Worm (Caenorhabditis elegans) whole organism, L1 larva: ENCODE measurements around the gene W02C12.2.
A peak's percentile ranks its signal among the peaks of the same experiment; 100 is the strongest.

Experiments used
- aha-1 ChIP-seq: fragments of 150-350 bp; optimal IDR thresholded peaks from 2 replicates; lab custom pipeline; 2014; ENCODE audit warnings: missing biosample characterization, missing genetic modification characterization
- blmp-1 ChIP-seq: fragments of 150-350 bp; optimal IDR thresholded peaks from 2 replicates; lab custom pipeline; 2014; ENCODE audit warnings: missing biosample characterization, missing genetic modification characterization
- ceh-63 ChIP-seq: fragments of 200-800 bp; sonication (Bioruptor generic); optimal IDR thresholded peaks from 2 replicates; lab custom pipeline; 2018; ENCODE audit warnings: mild to moderate bottlenecking, missing genetic modification characterization, missing compliant biosample characterization
- ceh-8 ChIP-seq: fragments of 200-800 bp; sonication (Bioruptor generic); optimal IDR thresholded peaks from 2 replicates; lab custom pipeline; 2018; ENCODE audit warnings: mild to moderate bottlenecking, missing genetic modification characterization, moderate library complexity, missing compliant biosample characterization
- ceh-82 ChIP-seq, 3 experiments: fragments of 150-350 bp in 1 of 3; sonication (generic microtip) in 2 of 3; optimal IDR thresholded peaks; 2 replicates each; lab custom pipeline; 2014 to 2017; ENCODE audit warnings: missing biosample characterization in 3 of 3, missing genetic modification characterization in 3 of 3
- dpl-1 ChIP-seq, 3 experiments: fragments of 150-350 bp in 2 of 3; sonication (generic microtip) in 1 of 3; optimal IDR thresholded peaks; 2 replicates each; lab custom pipeline; 2014 to 2017; ENCODE audit warnings: missing biosample characterization in 3 of 3, missing genetic modification characterization in 3 of 3, missing genetic modification reagents in 3 of 3
- efl-1 ChIP-seq, 4 experiments: fragments of 150-350 bp; optimal IDR thresholded peaks in 3 of 4; peaks in 1 of 4; 1 replicate in 1 of 4; 2 replicates in 3 of 4; lab custom pipeline; 2014; ENCODE audit warnings: missing biosample characterization in 2 of 4, missing genetic modification characterization in 2 of 4, missing genetic modification reagents in 2 of 4
- elt-2 ChIP-seq: sonication (generic microtip); optimal IDR thresholded peaks from 2 replicates; lab custom pipeline; 2016; ENCODE audit warnings: missing genetic modification characterization, mild to moderate bottlenecking, inconsistent platforms, missing compliant biosample characterization, missing genetic modification reagents
- elt-3 ChIP-seq, 6 experiments: fragments of 150-350 bp in 1 of 6; sonication (generic microtip); optimal IDR thresholded peaks; 2 replicates each; lab custom pipeline; 2017 to 2018; ENCODE audit warnings: missing biosample characterization in 6 of 6, missing genetic modification characterization in 6 of 6, inconsistent platforms in 1 of 6
- ets-5 ChIP-seq: fragments of 200-800 bp; sonication (Bioruptor generic); IDR thresholded peaks from 2 replicates; pipeline ENCODE4 v1.3.6; 2022; ENCODE audit warnings: missing genetic modification characterization, missing compliant biosample characterization
- fkh-10 ChIP-seq: sonication (generic microtip); optimal IDR thresholded peaks from 2 replicates; lab custom pipeline; 2017; ENCODE audit warnings: missing biosample characterization, missing genetic modification reagents, missing genetic modification characterization
- fkh-8 ChIP-seq: sonication (generic microtip); optimal IDR thresholded peaks from 2 replicates; lab custom pipeline; 2016; ENCODE audit warnings: mild to moderate bottlenecking, missing genetic modification characterization, missing compliant biosample characterization
- fos-1 ChIP-seq: fragments of 150-350 bp; optimal IDR thresholded peaks from 2 replicates; lab custom pipeline; 2014; ENCODE audit warnings: missing biosample characterization, missing genetic modification characterization
- grh-1 ChIP-seq: fragments of 200-800 bp; sonication (Bioruptor generic); IDR thresholded peaks from 2 replicates; pipeline ENCODE4 v1.3.6; 2022; ENCODE audit warnings: missing genetic modification reagents, missing genetic modification characterization, missing compliant biosample characterization
- hlh-17 ChIP-seq: fragments of 200-800 bp; sonication (Bioruptor generic); optimal IDR thresholded peaks from 2 replicates; lab custom pipeline; 2018; ENCODE audit warnings: missing genetic modification characterization, mild to moderate bottlenecking, missing compliant biosample characterization, moderate library complexity, borderline replicate concordance
- irx-1 ChIP-seq: sonication (generic microtip); optimal IDR thresholded peaks from 2 replicates; lab custom pipeline; 2016; ENCODE audit warnings: missing genetic modification characterization, missing compliant biosample characterization
- jun-1 ChIP-seq: fragments of 150-350 bp; optimal IDR thresholded peaks from 2 replicates; lab custom pipeline; 2014; ENCODE audit warnings: missing biosample characterization, missing genetic modification reagents, missing genetic modification characterization
- lin-14 ChIP-seq: fragments of 200-800 bp; sonication (Bioruptor generic); optimal IDR thresholded peaks from 2 replicates; lab custom pipeline; 2018; ENCODE audit warnings: mild to moderate bottlenecking, missing genetic modification characterization, moderate library complexity, missing compliant biosample characterization
- lin-35 ChIP-seq, 2 experiments: fragments of 150-350 bp; optimal IDR thresholded peaks; 2 replicates each; lab custom pipeline; 2014; ENCODE audit warnings: missing biosample characterization in 2 of 2, missing genetic modification characterization in 2 of 2, missing genetic modification reagents in 2 of 2
- lsy-2 ChIP-seq, 2 experiments: fragments of 150-350 bp; optimal IDR thresholded peaks; 2 replicates each; lab custom pipeline; 2014; ENCODE audit warnings: missing biosample characterization in 2 of 2, missing genetic modification characterization in 2 of 2
- mdl-1 ChIP-seq, 2 experiments: fragments of 150-350 bp; optimal IDR thresholded peaks; 2 replicates each; lab custom pipeline; 2014 to 2017; ENCODE audit warnings: missing biosample characterization in 2 of 2, missing genetic modification characterization in 2 of 2, inconsistent platforms in 1 of 2
- mef-2 ChIP-seq: fragments of 150-350 bp; optimal IDR thresholded peaks from 2 replicates; lab custom pipeline; 2014; ENCODE audit warnings: missing biosample characterization, missing genetic modification characterization
- mep-1 ChIP-seq: fragments of 150-350 bp; optimal IDR thresholded peaks from 2 replicates; lab custom pipeline; 2014; ENCODE audit warnings: missing biosample characterization, missing genetic modification characterization
- nhr-19 ChIP-seq: fragments of 200-800 bp; sonication (Bioruptor generic); conservative IDR thresholded peaks from 2 replicates; pipeline ENCODE4 v1.3.6; 2022; ENCODE audit warnings: missing genetic modification characterization, missing compliant biosample characterization
- nhr-20 ChIP-seq: sonication (generic microtip); optimal IDR thresholded peaks from 2 replicates; lab custom pipeline; 2016; ENCODE audit warnings: mild to moderate bottlenecking, missing genetic modification characterization, missing compliant biosample characterization
- nhr-47 ChIP-seq: sonication (generic microtip); optimal IDR thresholded peaks from 2 replicates; lab custom pipeline; 2016; ENCODE audit warnings: mild to moderate bottlenecking, missing genetic modification characterization, moderate library complexity, missing compliant biosample characterization
- nhr-71 ChIP-seq: sonication (generic microtip); optimal IDR thresholded peaks from 2 replicates; lab custom pipeline; 2016; ENCODE audit warnings: mild to moderate bottlenecking, missing genetic modification characterization, moderate library complexity, missing compliant biosample characterization
- nhr-77 ChIP-seq: fragments of 150-350 bp; optimal IDR thresholded peaks from 2 replicates; lab custom pipeline; 2014; ENCODE audit warnings: missing biosample characterization, missing genetic modification characterization
- nhr-84 ChIP-seq: sonication (generic microtip); optimal IDR thresholded peaks from 2 replicates; lab custom pipeline; 2017; ENCODE audit warnings: missing biosample characterization, missing genetic modification characterization
- nhr-85 ChIP-seq: sonication (generic microtip); peaks from one replicate; lab custom pipeline; 2016; ENCODE audit warnings: missing genetic modification characterization, inconsistent platforms, missing compliant biosample characterization
- pag-3 ChIP-seq: sonication (generic microtip); optimal IDR thresholded peaks from 2 replicates; lab custom pipeline; 2017; ENCODE audit warnings: missing genetic modification characterization, mild to moderate bottlenecking, missing compliant biosample characterization, antibody characterized with exemption, borderline replicate concordance; ENCODE audit not compliant: insufficient read depth
- pax-3 ChIP-seq: fragments of 200-800 bp; sonication (Bioruptor generic); optimal IDR thresholded peaks from 2 replicates; lab custom pipeline; 2018; ENCODE audit warnings: mild to moderate bottlenecking, missing genetic modification characterization, moderate library complexity, missing compliant biosample characterization
- pqm-1 ChIP-seq: sonication (generic microtip); optimal IDR thresholded peaks from 3 replicates; lab custom pipeline; 2017; ENCODE audit warnings: missing biosample characterization, missing genetic modification characterization
- rnt-1 ChIP-seq: sonication (generic microtip); optimal IDR thresholded peaks from 2 replicates; lab custom pipeline; 2016; ENCODE audit warnings: mild to moderate bottlenecking, missing genetic modification characterization, moderate library complexity, missing compliant biosample characterization
- skn-1 ChIP-seq: fragments of 150-350 bp; optimal IDR thresholded peaks from 2 replicates; lab custom pipeline; 2014; ENCODE audit warnings: missing biosample characterization, missing genetic modification characterization
- snu-23 ChIP-seq: sonication (generic microtip); optimal IDR thresholded peaks from 2 replicates; lab custom pipeline; 2016; ENCODE audit warnings: missing genetic modification characterization, missing compliant biosample characterization
- sptf-1 ChIP-seq: fragments of 150-350 bp; optimal IDR thresholded peaks from 2 replicates; lab custom pipeline; 2014; ENCODE audit warnings: missing biosample characterization, missing genetic modification characterization
- sup-37 ChIP-seq: fragments of 200-800 bp; sonication (Bioruptor generic); optimal IDR thresholded peaks from 2 replicates; lab custom pipeline; 2018; ENCODE audit warnings: mild to moderate bottlenecking, missing genetic modification characterization, missing compliant biosample characterization
- tlp-1 ChIP-seq: fragments of 150-350 bp; optimal IDR thresholded peaks from 2 replicates; lab custom pipeline; 2014; ENCODE audit warnings: missing biosample characterization, missing genetic modification characterization
- unc-130 ChIP-seq: fragments of 150-350 bp; optimal IDR thresholded peaks from 2 replicates; lab custom pipeline; 2017; ENCODE audit warnings: missing biosample characterization, missing genetic modification characterization, inconsistent platforms
- unc-30 ChIP-seq: sonication (generic microtip); optimal IDR thresholded peaks from 2 replicates; lab custom pipeline; 2017; ENCODE audit warnings: missing biosample characterization, missing genetic modification characterization
- unc-98 ChIP-seq: fragments of 200-800 bp; sonication (Bioruptor generic); IDR thresholded peaks from 2 replicates; pipeline ENCODE4 v1.3.6; 2022; ENCODE audit warnings: missing genetic modification characterization, missing compliant biosample characterization
- vab-15 ChIP-seq: sonication (generic microtip); optimal IDR thresholded peaks from 2 replicates; lab custom pipeline; 2017; ENCODE audit warnings: missing genotype, mild to moderate bottlenecking, missing genetic modification characterization, missing compliant biosample characterization
- xbp-1 ChIP-seq: sonication (generic microtip); optimal IDR thresholded peaks from 2 replicates; lab custom pipeline; 2016; ENCODE audit warnings: missing genetic modification characterization, missing compliant biosample characterization

W02C12.2 gene

ce11 chrIV:4024159-4025004 lies 16.6 kb upstream of the W02C12.2 start (continued):
- TF ChIP-seq tlp-1 (tag; lab: Kevin White, UChicago) (no peak), unc-98 (GFP tag; lab: Robert Waterston, UW) (no peak), ceh-8 (GFP tag; lab: Kevin White, UChicago) (no peak), grh-1 (GFP tag; lab: Robert Waterston, UW) (peak; percentile 50), aha-1 (tag; lab: Kevin White, UChicago) (peak; percentile 7), nhr-77 (tag; lab: Kevin White, UChicago) (peak; percentile 79), nhr-19 (GFP tag; lab: Robert Waterston, UW) (peak; percentile 76), blmp-1 (tag; lab: Kevin White, UChicago) (peak; percentile 82), fos-1 (tag; lab: Kevin White, UChicago) (no peak), fkh-8 (peak; percentile 91), unc-130 (tag; lab: Kevin White, UChicago) (peak; percentile 78), vab-15 (tag; lab: Kevin White, UChicago) (no peak), nhr-20 (tag; lab: Kevin White, UChicago) (peak; percentile 86), hlh-17 (no peak), lin-14 (GFP tag; lab: Kevin White, UChicago) (peak; percentile 93), pag-3 (tag; lab: Kevin White, UChicago) (peak; percentile 53), nhr-84 (tag; lab: Kevin White, UChicago) (no peak), mep-1 (tag; lab: Kevin White, UChicago) (peak; percentile 50), sup-37 (GFP tag; lab: Kevin White, UChicago) (peak; percentile 50), lin-35 (GFP tag; optimal IDR thresholded peaks at IDR 0.05; lab: Kevin White, UChicago) (peak; percentile 48 to 79), ceh-82 (tag; optimal IDR thresholded peaks at IDR 0.05; lab: Kevin White, UChicago) (peak; percentile 29 to 77 (median 67)), elt-3 (tag; optimal IDR thresholded peaks at IDR 0.05; lab: Kevin White, UChicago) (peak; percentile 50 to 68 (median 55)), efl-1 (optimal IDR thresholded peaks at IDR 0.05; lab: Kevin White, UChicago) (peak; percentile 67 to 72), efl-1 (GFP tag; optimal IDR thresholded peaks at IDR 0.05 in 1 of 2; lab: Kevin White, UChicago) (peak; percentile 31 to 94), skn-1 (tag; lab: Kevin White, UChicago) (peak; percentile 83), dpl-1 (GFP tag; optimal IDR thresholded peaks at IDR 0.05; lab: Kevin White, UChicago) (peak; percentile 42 to 67 (median 60)), nhr-85 (tag; lab: Kevin White, UChicago) (peak; percentile 96), unc-30 (tag; lab: Kevin White, UChicago) (no peak), irx-1 (tag; lab: Kevin White, UChicago) (peak; percentile 31), fkh-10 (GFP tag; lab: Kevin White, UChicago) (peak; percentile 22), nhr-47 (peak; percentile 77), pqm-1 (no peak), mef-2 (tag; lab: Kevin White, UChicago) (peak; percentile 58), xbp-1 (tag; lab: Kevin White, UChicago) (peak; percentile 44), pax-3 (tag; lab: Kevin White, UChicago) (peak; percentile 65), ceh-63 (GFP tag; lab: Kevin White, UChicago) (no peak)

ce11 chrIV:4021847-4022780 lies 14.3 kb upstream of the W02C12.2 start:
- TF ChIP-seq jun-1 (tag; lab: Kevin White, UChicago) (no peak), mdl-1 (tag; optimal IDR thresholded peaks at IDR 0.05; lab: Kevin White, UChicago) (peak in 1 of 2 experiments; percentile 10), lin-35 (GFP tag; optimal IDR thresholded peaks at IDR 0.05; lab: Kevin White, UChicago) (peak; percentile 5 to 25), elt-3 (tag; optimal IDR thresholded peaks at IDR 0.05; lab: Kevin White, UChicago) (peak in 3 of 6 experiments; percentile 9 to 34 (median 15)), lsy-2 (tag; optimal IDR thresholded peaks at IDR 0.05; lab: Kevin White, UChicago) (peak in 1 of 2 experiments; percentile 26), elt-2 (tag; lab: Kevin White, UChicago) (peak; percentile 54), ets-5 (GFP tag; lab: Robert Waterston, UW) (no peak), nhr-85 (tag; lab: Kevin White, UChicago) (peak; percentile 64), ceh-8 (GFP tag; lab: Kevin White, UChicago) (no peak), blmp-1 (tag; lab: Kevin White, UChicago) (peak; percentile 52), nhr-71 (peak; percentile 31), lin-14 (GFP tag; lab: Kevin White, UChicago) (peak; percentile 48), rnt-1 (tag; lab: Kevin White, UChicago) (peak; percentile 33), snu-23 (GFP tag; lab: Kevin White, UChicago) (peak; percentile 23), sptf-1 (no peak)
